Worm (Caenorhabditis elegans): ENCODE results near the gene Y48G9A.9.

The Y48G9A.9 gene

DNA sequence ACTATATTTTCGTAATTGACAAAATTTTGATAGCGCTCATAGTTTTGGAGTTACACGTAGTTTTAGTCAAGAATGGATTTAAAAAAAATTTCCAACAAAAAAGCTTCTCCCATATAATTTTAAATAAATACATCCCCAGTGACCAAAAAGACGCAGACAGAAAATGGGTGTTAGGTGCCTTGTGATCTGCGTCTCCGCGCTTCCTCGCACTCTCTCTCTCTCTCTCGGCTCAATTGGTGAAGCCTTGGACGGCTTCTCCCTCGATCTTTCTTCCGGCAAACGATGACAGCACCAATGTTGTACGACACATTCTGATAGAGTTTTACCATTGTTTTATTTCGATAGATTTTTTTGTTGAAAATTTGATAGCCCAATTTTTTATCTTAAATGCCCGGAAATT is 37.5 kb downstream of the Y48G9A.9 start:
- TF ChIP-seq fos-1 (tag; optimal IDR thresholded peaks at IDR 0.05) (no peak), dsc-1 (tag; optimal IDR thresholded peaks at IDR 0.05) (peak; percentile 2), lin-13 (GFP tag; optimal IDR thresholded peaks at IDR 0.05) (no peak), mab-9 (GFP tag; IDR thresholded peaks at IDR 0.05) (no peak), vab-15 (tag; optimal IDR thresholded peaks at IDR 0.05) (no peak), lsy-2 (tag; optimal IDR thresholded peaks at IDR 0.05) (peak; percentile 17), mef-2 (tag; optimal IDR thresholded peaks at IDR 0.05) (no peak), efl-1 (optimal IDR thresholded peaks at IDR 0.05) (peak; percentile 30 to 33), efl-1 (GFP tag; optimal IDR thresholded peaks at IDR 0.05 in 1 of 2) (no peak), nhr-76 (tag; optimal IDR thresholded peaks at IDR 0.05) (no peak), zip-4 (GFP tag; optimal IDR thresholded peaks at IDR 0.05) (no peak), aly-2 (tag; optimal IDR thresholded peaks at IDR 0.05) (no peak), ceh-82 (tag; optimal IDR thresholded peaks at IDR 0.05) (peak in 2 of 3 experiments; percentile 12 to 28), lin-15B (tag; optimal IDR thresholded peaks at IDR 0.05) (no peak), zag-1 (tag; optimal IDR thresholded peaks at IDR 0.05) (no peak), nhr-237 (tag; optimal IDR thresholded peaks at IDR 0.05) (no peak), lin-35 (GFP tag; optimal IDR thresholded peaks at IDR 0.05) (peak in 1 of 2 experiments; percentile 23), lin-14 (GFP tag; optimal IDR thresholded peaks at IDR 0.05) (peak; percentile 66), ama-1 (optimal IDR thresholded peaks at IDR 0.05) (no peak), ztf-4 (tag; optimal IDR thresholded peaks at IDR 0.05) (no peak), blmp-1 (tag; optimal IDR thresholded peaks at IDR 0.05) (no peak), grh-1 (GFP tag; IDR thresholded peaks at IDR 0.05) (no peak), sox-4 (tag; optimal IDR thresholded peaks at IDR 0.05) (no peak), aha-1 (tag; optimal IDR thresholded peaks at IDR 0.05) (no peak), ceh-88 (GFP tag; IDR thresholded peaks at IDR 0.05) (no peak), nhr-28 (tag; optimal IDR thresholded peaks at IDR 0.05) (no peak), lir-3 (tag; optimal IDR thresholded peaks at IDR 0.05; ENCODE audit: poor library complexity) (no peak), F16B12.6 (tag; optimal IDR thresholded peaks at IDR 0.05) (no peak), nhr-71 (tag; optimal IDR thresholded peaks at IDR 0.05) (peak; percentile 29), dpl-1 (GFP tag; optimal IDR thresholded peaks at IDR 0.05) (no peak), fkh-4 (tag; optimal IDR thresholded peaks at IDR 0.05; ENCODE audit: borderline replicate concordance) (no peak), hlh-4 (tag; optimal IDR thresholded peaks at IDR 0.05) (no peak), nhr-19 (GFP tag; conservative IDR thresholded peaks at IDR 0.05) (no peak), fkh-8 (tag; optimal IDR thresholded peaks at IDR 0.05) (peak; percentile 33), snpc-4 (tag; optimal IDR thresholded peaks at IDR 0.05) (no peak), nhr-20 (tag; optimal IDR thresholded peaks at IDR 0.05) (no peak), nhr-47 (tag; optimal IDR thresholded peaks at IDR 0.05) (peak; percentile 28), nhr-90 (tag; optimal IDR thresholded peaks at IDR 0.05; ENCODE audit: poor library complexity) (no peak), ets-5 (GFP tag; IDR thresholded peaks at IDR 0.05) (no peak), ceh-90 (tag; optimal IDR thresholded peaks at IDR 0.05) (no peak), rnt-1 (tag; optimal IDR thresholded peaks at IDR 0.05) (no peak), hlh-17 (GFP tag; optimal IDR thresholded peaks at IDR 0.05; ENCODE audit: borderline replicate concordance) (no peak), unc-86 (tag; optimal IDR thresholded peaks at IDR 0.05) (peak; percentile 6)

DNA sequence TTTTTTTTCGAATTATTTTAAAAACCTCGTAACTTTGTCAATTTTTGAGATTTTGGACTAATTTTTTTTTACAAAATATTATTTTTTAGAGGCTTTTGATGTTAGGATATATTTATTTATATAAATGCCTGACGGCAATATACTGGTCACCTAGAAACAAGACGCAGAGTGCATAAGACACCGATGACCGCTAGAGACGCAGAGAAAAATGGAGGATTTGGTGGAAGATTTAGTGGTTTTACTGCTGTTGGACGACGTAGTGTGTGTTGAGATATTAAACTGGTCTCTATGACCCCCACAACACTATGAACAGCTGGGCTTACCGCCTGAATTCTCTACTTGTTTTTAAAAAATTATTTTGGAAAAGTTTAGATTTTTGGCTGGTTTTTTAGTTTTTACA is 39.5 kb downstream of the Y48G9A.9 start:
- TF ChIP-seq swsn-7 (tag; optimal IDR thresholded peaks at IDR 0.05) (peak; percentile 8), isw-1 (GFP tag; IDR thresholded peaks at IDR 0.05) (no peak), lin-35 (GFP tag; optimal IDR thresholded peaks at IDR 0.05) (peak in 1 of 2 experiments; percentile 19), blmp-1 (tag; optimal IDR thresholded peaks at IDR 0.05) (peak; percentile 54), dsc-1 (tag; optimal IDR thresholded peaks at IDR 0.05) (peak; percentile 36), efl-1 (optimal IDR thresholded peaks at IDR 0.05) (peak; percentile 46 to 56), efl-1 (GFP tag; optimal IDR thresholded peaks at IDR 0.05 in 1 of 2) (peak in 1 of 2 experiments; percentile 76), snpc-4 (tag; optimal IDR thresholded peaks at IDR 0.05) (peak; percentile 1), ceh-82 (tag; optimal IDR thresholded peaks at IDR 0.05) (peak in 1 of 3 experiments; percentile 17), fos-1 (tag; optimal IDR thresholded peaks at IDR 0.05) (peak; percentile 8), lin-14 (GFP tag; optimal IDR thresholded peaks at IDR 0.05) (peak; percentile 61), tlp-1 (tag; optimal IDR thresholded peaks at IDR 0.05) (no peak), snu-23 (GFP tag; optimal IDR thresholded peaks at IDR 0.05) (peak; percentile 44), elt-3 (tag; optimal IDR thresholded peaks at IDR 0.05) (peak in 1 of 6 experiments; percentile 5), nhr-20 (tag; optimal IDR thresholded peaks at IDR 0.05) (peak; percentile 12), jun-1 (tag; optimal IDR thresholded peaks at IDR 0.05) (peak; percentile 12), mep-1 (tag; optimal IDR thresholded peaks at IDR 0.05) (peak; percentile 16), ceh-63 (GFP tag; optimal IDR thresholded peaks at IDR 0.05) (no peak), mab-9 (GFP tag; IDR thresholded peaks at IDR 0.05) (no peak), lsy-2 (tag; optimal IDR thresholded peaks at IDR 0.05) (peak; percentile 1 to 43), rnt-1 (tag; optimal IDR thresholded peaks at IDR 0.05) (no peak)

Data from whole organism, L1 larva.